Worm (Caenorhabditis elegans) whole organism, L4 larva: Measurements from ENCODE around the gene Y38C1AA.7.

Experiments used
- ama-1 ChIP-seq: fragments of 150-350 bp; optimal IDR thresholded peaks from 2 replicates; lab custom pipeline; 2014; ENCODE audit warnings: inconsistent platforms, mixed read lengths
- lin-13 ChIP-seq: fragments of 150-350 bp; optimal IDR thresholded peaks from 2 replicates; lab custom pipeline; 2014; ENCODE audit warnings: missing biosample characterization, missing genetic modification reagents, missing genetic modification characterization
- lsy-2 ChIP-seq, 2 experiments: fragments of 150-350 bp in 1 of 2; sonication (generic microtip) in 1 of 2; optimal IDR thresholded peaks; 2 replicates each; lab custom pipeline; 2014 to 2017; ENCODE audit warnings: missing biosample characterization in 2 of 2, missing genetic modification characterization in 2 of 2
- madf-9 ChIP-seq: fragments of 200-800 bp; sonication (Bioruptor generic); conservative IDR thresholded peaks from 2 replicates; pipeline ENCODE4 v1.3.6; 2022; ENCODE audit warnings: missing genetic modification reagents, missing genetic modification characterization, missing compliant biosample characterization
- nhr-237 ChIP-seq: sonication (generic microtip); optimal IDR thresholded peaks from 2 replicates; lab custom pipeline; 2017; ENCODE audit warnings: missing biosample characterization, missing genetic modification characterization
- nhr-28 ChIP-seq: fragments of 150-350 bp; optimal IDR thresholded peaks from 2 replicates; lab custom pipeline; 2014; ENCODE audit warnings: missing biosample characterization, missing genetic modification characterization
- nhr-77 ChIP-seq: fragments of 150-350 bp; optimal IDR thresholded peaks from 2 replicates; lab custom pipeline; 2014; ENCODE audit warnings: missing biosample characterization, missing genetic modification characterization
- php-3 ChIP-seq: fragments of 200-800 bp; sonication (Bioruptor generic); IDR thresholded peaks from 2 replicates; pipeline ENCODE4 v1.3.6; 2022; ENCODE audit warnings: missing genetic modification reagents, missing genetic modification characterization, missing compliant biosample characterization
- tra-1 ChIP-seq: fragments of 200-800 bp; sonication (Bioruptor generic); IDR thresholded peaks from 2 replicates; pipeline ENCODE4 v1.3.6; 2022; ENCODE audit warnings: missing genetic modification reagents, missing genetic modification characterization, missing compliant biosample characterization
- unc-62 ChIP-seq, 3 experiments: fragments of 150-350 bp in 1 of 3; sonication (generic microtip); optimal IDR thresholded peaks in 2 of 3; peaks in 1 of 3; 1 replicate in 1 of 3; 2 replicates in 2 of 3; lab custom pipeline; 2014 to 2017; ENCODE audit warnings: missing biosample characterization in 3 of 3, missing genetic modification characterization in 3 of 3, missing genetic modification reagents in 3 of 3, missing genotype in 1 of 3
- zag-1 ChIP-seq: fragments of 150-350 bp; optimal IDR thresholded peaks from 2 replicates; lab custom pipeline; 2014; ENCODE audit warnings: missing biosample characterization, missing genetic modification characterization
- zfp-3 ChIP-seq: fragments of 200-800 bp; sonication (Bioruptor generic); conservative IDR thresholded peaks from 2 replicates; pipeline ENCODE4 v1.3.6; 2022; ENCODE audit warnings: missing genetic modification reagents, missing genetic modification characterization, missing compliant biosample characterization

DNA sequence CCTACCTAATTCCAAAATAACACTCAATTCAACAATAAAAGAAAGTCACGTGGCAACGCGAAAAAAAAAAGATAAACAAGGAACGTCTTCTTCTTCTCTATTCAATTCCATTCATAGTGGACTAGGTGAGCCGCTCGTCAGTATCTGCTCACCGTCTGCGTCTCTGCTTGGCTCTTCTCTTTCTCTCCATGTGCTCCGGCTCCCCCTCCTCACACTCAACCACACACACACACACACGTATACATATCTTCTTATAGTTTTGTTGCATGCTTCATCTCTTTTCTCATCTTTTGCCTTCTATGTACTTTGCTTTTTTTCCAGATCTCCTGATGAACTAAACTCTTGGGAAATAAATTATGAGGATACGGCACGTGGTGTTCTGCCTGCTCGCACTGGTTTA is 26.7 kb upstream of the Y38C1AA.7 start, which contains the start of gene daf-1:
- TF ChIP-seq nhr-28 (tag; lab: Kevin White, UChicago), result no peak
- TF ChIP-seq zag-1 (tag; lab: Kevin White, UChicago), result no peak
- TF ChIP-seq madf-9, result no peak
- no peak for TF ChIP-seq ama-1
- TF ChIP-seq lin-13 (GFP tag; lab: Kevin White, UChicago), result no peak
- TF ChIP-seq tra-1, result no peak
- TF ChIP-seq nhr-77 (tag; lab: Kevin White, UChicago), result no peak
- TF ChIP-seq nhr-237 (tag; lab: Kevin White, UChicago), result no peak
- TF ChIP-seq lsy-2 (tag; optimal IDR thresholded peaks at IDR 0.05; lab: Kevin White, UChicago), result peak in 1 of 2 experiments; percentile 38
- no peak for TF ChIP-seq php-3
- no peak for TF ChIP-seq zfp-3 (GFP tag; lab: Robert Waterston, UW)
- TF ChIP-seq unc-62 (GFP tag; optimal IDR thresholded peaks at IDR 0.05 in 1 of 2; lab: Kevin White, UChicago), result peak in 1 of 2 experiments; percentile 45
- no peak for TF ChIP-seq unc-62 (tag; optimal IDR thresholded peaks at IDR 0.05; lab: Kevin White, UChicago)
